Worm (Caenorhabditis elegans): ENCODE data around the gene rev-3.

DNA sequence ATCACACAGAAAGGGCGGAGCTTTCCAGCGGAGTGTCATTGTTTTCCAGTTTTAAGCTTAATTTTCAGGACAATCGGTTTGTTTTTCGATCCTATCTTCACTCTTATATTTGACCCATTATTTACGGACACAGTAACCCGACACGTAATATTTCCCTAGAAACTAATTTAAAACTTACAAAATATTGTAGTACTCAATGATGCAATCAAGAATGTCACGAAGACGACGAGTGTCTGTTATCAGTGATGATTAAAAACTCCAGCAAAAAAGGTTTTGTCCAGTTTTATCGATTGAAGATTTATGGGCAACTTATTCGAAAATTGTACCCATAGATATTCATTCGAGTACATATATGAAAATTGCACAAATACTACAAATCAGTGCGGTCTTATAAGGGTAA is 57.5 kb downstream of the rev-3 start, which contains the start of gene B0244.17:
- TF ChIP-seq ref-1 (GFP tag; conservative IDR thresholded peaks at IDR 0.05), result no peak
- no peak for TF ChIP-seq ztf-29 (GFP tag; IDR thresholded peaks at IDR 0.05)
- TF ChIP-seq ztf-23 (GFP tag; IDR thresholded peaks at IDR 0.05), result no peak

All from whole organism, midembryonic.